Fruit fly (Drosophila melanogaster) whole organism, adult: Measurements from ENCODE around the gene raptor.

Experiments
- CG11617 ChIP-seq: fragments of 200-800 bp; sonication (Bioruptor generic); optimal IDR thresholded peaks from 2 replicates; lab custom pipeline; 2017; ENCODE audit warnings: mild to moderate bottlenecking, missing biosample characterization, missing genetic modification reagents, missing genetic modification characterization
- CG12768 ChIP-seq: fragments of 200-800 bp; sonication (Bioruptor generic); optimal IDR thresholded peaks from 2 replicates; lab custom pipeline; 2017; ENCODE audit warnings: missing biosample characterization, missing genetic modification characterization, mild to moderate bottlenecking, moderate library complexity, missing genetic modification reagents
- CG14711 ChIP-seq: fragments of 200-800 bp; sonication (Bioruptor generic); optimal IDR thresholded peaks from 2 replicates; lab custom pipeline; 2018; ENCODE audit warnings: missing biosample characterization, mild to moderate bottlenecking, missing genetic modification characterization, moderate library complexity
- CG1620 ChIP-seq: fragments of 200-800 bp; sonication (Bioruptor generic); optimal IDR thresholded peaks from 2 replicates; lab custom pipeline; 2016; ENCODE audit warnings: missing biosample characterization, missing genetic modification characterization
- CG33017 ChIP-seq: fragments of 200-800 bp; sonication (Bioruptor generic); optimal IDR thresholded peaks from 2 replicates; lab custom pipeline; 2018; ENCODE audit warnings: missing biosample characterization, mild to moderate bottlenecking, missing genetic modification characterization, moderate library complexity
- CG5204 ChIP-seq: fragments of 200-800 bp; sonication (Bioruptor generic); optimal IDR thresholded peaks from 2 replicates; lab custom pipeline; 2016; ENCODE audit warnings: missing biosample characterization, missing genetic modification characterization
- CG7045 ChIP-seq: fragments of 200-800 bp; sonication (Bioruptor generic); optimal IDR thresholded peaks from 2 replicates; lab custom pipeline; 2017; ENCODE audit warnings: missing biosample characterization, mild to moderate bottlenecking, missing genetic modification characterization
- CG7101 ChIP-seq: fragments of 200-800 bp; sonication (Bioruptor generic); optimal IDR thresholded peaks from 2 replicates; lab custom pipeline; 2018; ENCODE audit warnings: missing biosample characterization, mild to moderate bottlenecking, missing genetic modification characterization, moderate library complexity
- Clk ChIP-seq: fragments of 200-800 bp; sonication (Bioruptor generic); optimal IDR thresholded peaks from 2 replicates; lab custom pipeline; 2017; ENCODE audit warnings: missing biosample characterization, missing genetic modification characterization
- Crg-1 ChIP-seq: fragments of 200-800 bp; sonication (Bioruptor generic); optimal IDR thresholded peaks from 2 replicates; lab custom pipeline; 2016; ENCODE audit warnings: missing biosample characterization, missing genetic modification characterization
- Hr96 ChIP-seq: fragments of 200-800 bp; sonication (Bioruptor generic); optimal IDR thresholded peaks from 2 replicates; lab custom pipeline; 2016; ENCODE audit warnings: missing biosample characterization, missing genetic modification characterization
- Mnt ChIP-seq: fragments of 200-800 bp; sonication (Bioruptor generic); optimal IDR thresholded peaks from 2 replicates; lab custom pipeline; 2016; ENCODE audit warnings: missing biosample characterization, mild to moderate bottlenecking, missing genetic modification characterization
- bab1 ChIP-seq: fragments of 200-800 bp; sonication (Bioruptor generic); optimal IDR thresholded peaks from 3 replicates; lab custom pipeline; 2019; ENCODE audit warnings: missing biosample characterization, mild to moderate bottlenecking, missing genetic modification characterization, moderate library complexity
- cic ChIP-seq: fragments of 200-800 bp; sonication (Bioruptor generic); optimal IDR thresholded peaks from 2 replicates; lab custom pipeline; 2017; ENCODE audit warnings: missing biosample characterization, mild to moderate bottlenecking, missing genetic modification characterization, moderate library complexity
- cnc ChIP-seq, 2 experiments: fragments of >200 bp; optimal IDR thresholded peaks; 2 replicates each; lab custom pipeline; 2017
- kay ChIP-seq: fragments of 200-800 bp; sonication (Bioruptor generic); peaks from one replicate; lab custom pipeline; 2016; ENCODE audit warnings: missing biosample characterization, missing genetic modification characterization, borderline replicate concordance
- ovo ChIP-seq: fragments of 200-800 bp; sonication (Bioruptor generic); optimal IDR thresholded peaks from 2 replicates; lab custom pipeline; 2016; ENCODE audit warnings: missing biosample characterization, missing genetic modification characterization
- pad ChIP-seq: fragments of 200-800 bp; sonication (Bioruptor generic); optimal IDR thresholded peaks from 3 replicates; lab custom pipeline; 2017; ENCODE audit warnings: missing biosample characterization, missing genetic modification characterization, mild to moderate bottlenecking, moderate library complexity, missing genetic modification reagents
- tj ChIP-seq: fragments of 200-800 bp; sonication (Bioruptor generic); optimal IDR thresholded peaks from 3 replicates; lab custom pipeline; 2017; ENCODE audit warnings: missing biosample characterization, mild to moderate bottlenecking, missing genetic modification characterization, moderate library complexity
- toe ChIP-seq: fragments of 200-800 bp; sonication (Bioruptor generic); optimal IDR thresholded peaks from 2 replicates; lab custom pipeline; 2016; ENCODE audit warnings: missing biosample characterization, missing genetic modification characterization

raptor gene

DNA sequence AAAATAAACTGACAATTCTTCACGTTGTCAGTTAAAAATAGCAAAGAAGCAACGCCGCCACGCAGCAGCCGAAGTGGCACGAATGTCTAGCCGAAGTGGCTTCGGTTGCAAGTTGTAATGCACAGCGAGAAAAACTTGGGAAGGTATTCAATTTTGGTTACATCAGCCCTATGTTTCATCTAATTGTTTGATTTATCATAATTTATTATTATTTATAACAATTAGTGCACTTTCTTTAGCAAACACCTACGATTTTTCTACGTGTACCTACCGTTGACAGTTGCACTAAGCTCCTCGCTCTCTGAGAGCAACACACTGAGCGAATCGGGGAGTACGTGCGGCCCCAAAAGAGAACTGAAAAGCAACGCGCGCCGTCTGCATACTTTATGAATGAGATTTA, 15.2 kb downstream of the raptor start, which contains the start of gene Tsp5D:
Gene Tsp5D, minus strand, starts transcription at position 13 of the 400 bp plus-strand sequence.
- TF ChIP-seq CG5204 = no peak
- no peak for TF ChIP-seq toe
- TF ChIP-seq CG7101 (tag; lab: Kevin White, UChicago) = peak; percentile 40
- no peak for TF ChIP-seq CG12768 (GFP tag; lab: Kevin White, UChicago)
- peak; percentile 55 for TF ChIP-seq CG14711 (tag; lab: Kevin White, UChicago)
- no peak for TF ChIP-seq Crg-1 (GFP tag; lab: Kevin White, UChicago)
- TF ChIP-seq ovo = no peak
- peak; percentile 44 for TF ChIP-seq bab1 (GFP tag; lab: Kevin White, UChicago)

- TF ChIP-seq Mnt (GFP tag; lab: Kevin White, UChicago) (no peak), cic (GFP tag; lab: Kevin White, UChicago) (no peak), CG14711 (tag; lab: Kevin White, UChicago) (no peak)
These were observed 21.3 kb downstream of the raptor start for dm6 chrX:6068714-6069113.

DNA sequence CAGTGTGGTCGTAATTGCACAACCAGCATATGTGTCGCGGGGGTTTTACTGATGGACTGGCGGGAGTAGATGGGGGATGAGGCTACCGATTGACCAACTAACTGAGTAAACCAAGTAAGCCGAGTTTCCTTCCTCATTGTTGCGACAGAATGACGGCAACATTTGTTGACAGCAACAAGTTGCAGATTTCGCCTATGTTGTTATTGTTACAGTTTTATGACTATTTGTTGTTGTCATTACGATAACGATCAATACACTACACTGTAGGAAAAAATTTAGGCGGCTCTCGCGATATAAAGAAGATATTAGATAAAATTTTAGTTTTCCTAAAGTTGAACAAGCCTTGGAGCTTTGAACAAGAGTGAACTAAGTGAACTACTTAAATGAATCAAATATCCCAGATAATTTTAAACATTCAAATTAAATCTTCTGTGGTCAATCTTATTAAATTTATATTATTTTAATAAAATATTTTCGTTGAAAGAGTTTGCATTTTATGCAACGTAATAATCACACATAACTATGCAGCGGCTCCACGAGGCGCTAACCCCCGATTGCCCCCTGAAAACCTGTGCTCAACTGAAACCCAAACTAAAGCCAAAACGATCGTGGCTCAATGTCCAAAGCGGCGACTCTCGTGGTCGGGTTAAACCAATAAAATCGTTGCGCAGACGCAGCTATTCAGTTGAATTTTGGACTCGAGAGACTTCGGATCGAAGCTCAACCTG, 22.6 kb downstream of the raptor start, which contains the start of gene CG5928:
Gene CG5928, plus strand, starts transcription at position 678 of the 728 bp plus-strand sequence.
- no peak for TF ChIP-seq CG11617
- TF ChIP-seq toe = no peak
- no peak for TF ChIP-seq CG14711 (tag; lab: Kevin White, UChicago)
- TF ChIP-seq CG33017 (tag; lab: Kevin White, UChicago) = no peak

DNA sequence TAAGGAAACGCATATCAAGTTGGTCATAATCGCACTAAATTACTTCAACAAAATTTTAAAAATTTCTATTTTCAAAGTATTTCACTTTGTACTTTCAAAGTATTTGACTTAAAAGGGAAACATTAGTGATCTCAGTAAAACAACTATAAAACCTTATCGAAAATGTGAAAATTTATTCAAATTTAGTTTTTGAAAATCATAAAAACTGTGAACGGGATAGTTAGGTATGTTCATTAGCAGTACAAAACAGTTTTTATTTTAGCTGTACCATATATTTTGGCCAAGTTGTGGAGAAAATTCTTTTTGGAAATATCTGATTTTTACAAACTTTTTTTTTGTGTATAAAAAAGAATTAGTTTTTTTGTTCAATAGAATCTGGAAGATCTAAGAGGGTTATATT, 23.7 kb downstream of the raptor start, which contains the start of gene CG43115:
Gene CG43115, minus strand, starts transcription at position 101 of the 400 bp plus-strand sequence.
- no peak for TF ChIP-seq Mnt (GFP tag; lab: Kevin White, UChicago)
- TF ChIP-seq CG11617 = no peak
- TF ChIP-seq Clk (GFP tag; lab: Kevin White, UChicago) = no peak
- no peak for TF ChIP-seq CG5204
- TF ChIP-seq CG14711 (tag; lab: Kevin White, UChicago) = no peak
- no peak for TF ChIP-seq Crg-1 (GFP tag; lab: Kevin White, UChicago)
- no peak for TF ChIP-seq CG12768 (GFP tag; lab: Kevin White, UChicago)
- TF ChIP-seq pad = no peak
- no peak for TF ChIP-seq kay (GFP tag; lab: Kevin White, UChicago)

- TF ChIP-seq Mnt (GFP tag; lab: Kevin White, UChicago) (no peak), CG5204 (no peak), Crg-1 (GFP tag; lab: Kevin White, UChicago) (no peak), toe (no peak), ovo (no peak), Hr96 (GFP tag; lab: Kevin White, UChicago) (no peak), bab1 (GFP tag; lab: Kevin White, UChicago) (no peak), CG7045 (GFP tag; lab: Kevin White, UChicago) (no peak), kay (GFP tag; lab: Kevin White, UChicago) (no peak), CG7101 (tag; lab: Kevin White, UChicago) (no peak), CG11617 (no peak), pad (no peak), tj (no peak), cic (GFP tag; lab: Kevin White, UChicago) (no peak), cnc (optimal IDR thresholded peaks at IDR 0.05; lab: Kevin White, UChicago) (no peak), Clk (GFP tag; lab: Kevin White, UChicago) (no peak), CG14711 (tag; lab: Kevin White, UChicago) (no peak), CG1620 (no peak), CG33017 (tag; lab: Kevin White, UChicago) (no peak)
These were observed 25.5 kb downstream of the raptor start for dm6 chrX:6064508-6064907.

DNA sequence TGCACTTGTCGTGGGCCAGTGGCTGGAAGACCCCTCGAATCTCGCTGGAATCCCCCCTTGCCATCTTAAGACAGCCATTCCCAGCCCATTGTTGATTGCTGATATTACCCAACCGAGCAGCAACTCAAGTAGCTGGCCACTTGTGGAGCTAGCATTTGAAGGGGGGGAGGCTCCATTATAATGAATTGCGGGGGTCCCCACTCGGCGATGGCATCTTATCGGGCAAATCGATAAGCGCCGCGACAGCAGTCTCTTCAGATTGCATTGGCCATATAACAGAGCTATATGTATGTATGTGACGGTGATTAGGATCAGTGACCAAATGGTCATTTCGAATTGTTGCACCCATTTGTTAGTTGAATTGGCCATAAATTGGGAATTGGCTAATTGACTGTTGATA, 27.8 kb downstream of the raptor start:
- TF ChIP-seq cic (GFP tag; lab: Kevin White, UChicago) (no peak), CG14711 (tag; lab: Kevin White, UChicago) (no peak), toe (no peak), CG5204 (no peak), CG11617 (no peak), ovo (no peak), CG7101 (tag; lab: Kevin White, UChicago) (no peak), CG7045 (GFP tag; lab: Kevin White, UChicago) (no peak), bab1 (GFP tag; lab: Kevin White, UChicago) (no peak), CG12768 (GFP tag; lab: Kevin White, UChicago) (no peak)

- TF ChIP-seq kay (GFP tag; lab: Kevin White, UChicago) = no peak
- no peak for TF ChIP-seq CG11617
- TF ChIP-seq CG33017 (tag; lab: Kevin White, UChicago) = no peak
- TF ChIP-seq cnc (optimal IDR thresholded peaks at IDR 0.05; lab: Kevin White, UChicago) = no peak
- no peak for TF ChIP-seq Crg-1 (GFP tag; lab: Kevin White, UChicago)
- TF ChIP-seq Hr96 (GFP tag; lab: Kevin White, UChicago) = no peak
- TF ChIP-seq CG12768 (GFP tag; lab: Kevin White, UChicago) = no peak
These were observed 30.7 kb downstream of the raptor start for dm6 chrX:6059135-6059824.
